Fruit fly (Drosophila melanogaster) whole organism, embryonic: Measurements from ENCODE around the gene Pxn.

Experiments
- Asciz ChIP-seq: fragments of 200-800 bp; sonication (Bioruptor generic); optimal IDR thresholded peaks from 2 replicates; lab custom pipeline; 2017; ENCODE audit warnings: missing biosample characterization, mild to moderate bottlenecking, missing genetic modification characterization, missing genetic modification reagents
- B-H2 ChIP-seq: fragments of 200-800 bp; sonication (Bioruptor generic); optimal IDR thresholded peaks from 2 replicates; lab custom pipeline; 2018; ENCODE audit warnings: missing biosample characterization, mild to moderate bottlenecking, missing genetic modification characterization
- Blimp-1 ChIP-seq: fragments of 200-800 bp; sonication (Bioruptor generic); optimal IDR thresholded peaks from 3 replicates; lab custom pipeline; 2018; ENCODE audit warnings: missing biosample characterization, missing genetic modification characterization, mild to moderate bottlenecking, moderate library complexity, missing genetic modification reagents
- CG12219 ChIP-seq: fragments of 200-800 bp; sonication (Bioruptor generic); optimal IDR thresholded peaks from 3 replicates; lab custom pipeline; 2018; ENCODE audit warnings: missing biosample characterization, mild to moderate bottlenecking, missing genetic modification characterization
- CG1233 ChIP-seq: fragments of 200-800 bp; sonication (Bioruptor generic); optimal IDR thresholded peaks from 4 replicates; lab custom pipeline; 2018; ENCODE audit warnings: missing biosample characterization, mild to moderate bottlenecking, missing genetic modification characterization
- CG12769 ChIP-seq: fragments of 200-800 bp; sonication (Bioruptor generic); optimal IDR thresholded peaks from 2 replicates; lab custom pipeline; 2019; ENCODE audit warnings: missing biosample characterization, mild to moderate bottlenecking, missing genetic modification characterization, moderate library complexity
- CG13287 ChIP-seq: fragments of 200-800 bp; sonication (Bioruptor generic); IDR thresholded peaks from 2 replicates; pipeline ENCODE4 v1.3.6; 2022; ENCODE audit warnings: missing biosample characterization, missing genetic modification characterization; ENCODE audit not compliant: partially characterized antibody
- CG13424 ChIP-seq: fragments of 200-800 bp; sonication (Bioruptor generic); optimal IDR thresholded peaks from 2 replicates; lab custom pipeline; 2019; ENCODE audit warnings: missing biosample characterization, mild to moderate bottlenecking, missing genetic modification characterization, moderate library complexity
- CG13624 ChIP-seq: fragments of 200-800 bp; sonication (Bioruptor generic); optimal IDR thresholded peaks from 2 replicates; lab custom pipeline; 2016; ENCODE audit warnings: missing biosample characterization, missing genetic modification characterization
- CG14860 ChIP-seq: fragments of 200-800 bp; sonication (Bioruptor generic); IDR thresholded peaks from 3 replicates; pipeline ENCODE4 v1.3.6; 2022; ENCODE audit warnings: missing biosample characterization, missing genetic modification characterization; ENCODE audit not compliant: partially characterized antibody
- CG15514 ChIP-seq: fragments of 200-800 bp; sonication (Bioruptor generic); optimal IDR thresholded peaks from 3 replicates; lab custom pipeline; 2017; ENCODE audit warnings: missing biosample characterization, missing genetic modification characterization, mild to moderate bottlenecking, moderate library complexity, missing genetic modification reagents
- CG15696 ChIP-seq: fragments of 200-800 bp; sonication (Bioruptor generic); optimal IDR thresholded peaks from 2 replicates; lab custom pipeline; 2019; ENCODE audit warnings: missing biosample characterization, mild to moderate bottlenecking, missing genetic modification characterization, moderate library complexity
- CG1603 ChIP-seq: fragments of 200-800 bp; sonication (Bioruptor generic); optimal IDR thresholded peaks from 2 replicates; lab custom pipeline; 2019; ENCODE audit warnings: missing biosample characterization, mild to moderate bottlenecking, missing genetic modification characterization, moderate library complexity
- CG16815 ChIP-seq: fragments of 200-800 bp; sonication (Bioruptor generic); optimal IDR thresholded peaks from 3 replicates; lab custom pipeline; 2017; ENCODE audit warnings: missing biosample characterization, mild to moderate bottlenecking, missing genetic modification characterization
- CG2120 ChIP-seq: fragments of 200-800 bp; sonication (Bioruptor generic); optimal IDR thresholded peaks from 3 replicates; lab custom pipeline; 2016; ENCODE audit warnings: missing biosample characterization, missing genetic modification characterization
- CG31388 ChIP-seq: fragments of 200-800 bp; sonication (Bioruptor generic); optimal IDR thresholded peaks from 2 replicates; lab custom pipeline; 2016; ENCODE audit warnings: missing biosample characterization, missing genetic modification characterization
- CG3281 ChIP-seq: fragments of 200-800 bp; sonication (Bioruptor generic); optimal IDR thresholded peaks from 3 replicates; lab custom pipeline; 2017; ENCODE audit warnings: missing biosample characterization, mild to moderate bottlenecking, missing genetic modification characterization
- CG3407 ChIP-seq: fragments of 200-800 bp; sonication (Bioruptor generic); optimal IDR thresholded peaks from 2 replicates; lab custom pipeline; 2018; ENCODE audit warnings: missing biosample characterization, mild to moderate bottlenecking, missing genetic modification characterization
- CG3726 ChIP-seq: fragments of 200-800 bp; sonication (Bioruptor generic); IDR thresholded peaks from 3 replicates; pipeline ENCODE4, ENCODE4 v1.3.6; 2022; ENCODE audit warnings: missing biosample characterization, missing genetic modification characterization
- CG4282 ChIP-seq: fragments of 200-800 bp; sonication (Bioruptor generic); optimal IDR thresholded peaks from 2 replicates; lab custom pipeline; 2016; ENCODE audit warnings: missing biosample characterization, missing genetic modification characterization
- CG4328 ChIP-seq: fragments of 200-800 bp; sonication (Bioruptor generic); optimal IDR thresholded peaks from 3 replicates; lab custom pipeline; 2017; ENCODE audit warnings: missing biosample characterization, missing genetic modification reagents, missing genetic modification characterization
- CG4404 ChIP-seq: fragments of 200-800 bp; sonication (Bioruptor generic); IDR thresholded peaks from 2 replicates; pipeline ENCODE4 v1.3.6; 2022; ENCODE audit warnings: missing biosample characterization, missing genetic modification characterization
- CG4424 ChIP-seq: fragments of 200-800 bp; sonication (Bioruptor generic); optimal IDR thresholded peaks from 3 replicates; lab custom pipeline; 2016; ENCODE audit warnings: missing biosample characterization, missing genetic modification characterization
- CG4820 ChIP-seq: fragments of 200-800 bp; sonication (Bioruptor generic); optimal IDR thresholded peaks from 3 replicates; lab custom pipeline; 2016; ENCODE audit warnings: missing biosample characterization, missing genetic modification characterization
- CG7556 ChIP-seq: fragments of 200-800 bp; sonication (Bioruptor generic); optimal IDR thresholded peaks from 2 replicates; lab custom pipeline; 2017; ENCODE audit warnings: missing biosample characterization, mild to moderate bottlenecking, missing genetic modification characterization
- CkIIα-i1 ChIP-seq: fragments of 200-800 bp; sonication (Bioruptor generic); IDR thresholded peaks from 2 replicates; pipeline ENCODE4 v1.3.6; 2022; ENCODE audit warnings: missing biosample characterization, missing genetic modification characterization
- CoRest ChIP-seq: fragments of 200-800 bp; sonication (Bioruptor generic); optimal IDR thresholded peaks from 3 replicates; lab custom pipeline; 2018; ENCODE audit warnings: missing biosample characterization, mild to moderate bottlenecking, missing genetic modification characterization, moderate library complexity
- Fer1 ChIP-seq: fragments of 200-800 bp; sonication (Bioruptor generic); optimal IDR thresholded peaks from 2 replicates; lab custom pipeline; 2017; ENCODE audit warnings: missing biosample characterization, mild to moderate bottlenecking, missing genetic modification characterization
- HmgZ ChIP-seq: fragments of 200-800 bp; sonication (Bioruptor generic); optimal IDR thresholded peaks from 2 replicates; lab custom pipeline; 2018; ENCODE audit warnings: missing biosample characterization, mild to moderate bottlenecking, missing genetic modification characterization
- Hr39 ChIP-seq: fragments of >200 bp; optimal IDR thresholded peaks from 2 replicates; lab custom pipeline; 2017
- NC2α ChIP-seq: fragments of 200-800 bp; sonication (Bioruptor generic); optimal IDR thresholded peaks from 2 replicates; lab custom pipeline; 2016; ENCODE audit warnings: missing biosample characterization, missing genetic modification characterization
- NK7.1 ChIP-seq: fragments of 200-800 bp; sonication (Bioruptor generic); optimal IDR thresholded peaks from 3 replicates; lab custom pipeline; 2016; ENCODE audit warnings: missing biosample characterization, missing genetic modification characterization
- Nf-YA ChIP-seq: fragments of 200-800 bp; sonication (Bioruptor generic); IDR thresholded peaks from 2 replicates; pipeline ENCODE4 v1.3.6; 2022; ENCODE audit warnings: missing biosample characterization, missing genetic modification characterization
- NfI ChIP-seq: fragments of 200-800 bp; sonication (Bioruptor generic); optimal IDR thresholded peaks from 3 replicates; lab custom pipeline; 2018; ENCODE audit warnings: missing biosample characterization, mild to moderate bottlenecking, missing genetic modification characterization, moderate library complexity
- ab ChIP-seq: fragments of 200-800 bp; sonication (Bioruptor generic); optimal IDR thresholded peaks from 2 replicates; lab custom pipeline; 2016; ENCODE audit warnings: missing biosample characterization, missing genetic modification characterization
- dpn ChIP-seq, 2 experiments: fragments of 200-800 bp; sonication (Bioruptor generic); optimal IDR thresholded peaks; 3 replicates each; lab custom pipeline; 2016; ENCODE audit warnings: missing biosample characterization in 2 of 2, missing genetic modification characterization in 2 of 2
- dysf ChIP-seq: fragments of 200-800 bp; sonication (Bioruptor generic); IDR thresholded peaks from 3 replicates; pipeline ENCODE4 v1.3.6; 2022; ENCODE audit warnings: missing biosample characterization, missing genetic modification characterization
- en ChIP-seq: fragments of 200-800 bp; sonication (Bioruptor generic); optimal IDR thresholded peaks from 2 replicates; lab custom pipeline; 2016; ENCODE audit warnings: missing biosample characterization, missing genetic modification characterization
- fd64A ChIP-seq: fragments of 200-800 bp; sonication (Bioruptor generic); optimal IDR thresholded peaks from 3 replicates; lab custom pipeline; 2018; ENCODE audit warnings: missing biosample characterization, mild to moderate bottlenecking, missing genetic modification characterization
- insv ChIP-seq, 2 experiments: fragments of 200-800 bp; sonication (Bioruptor generic); optimal IDR thresholded peaks; 3 replicates each; lab custom pipeline; 2016 to 2018; ENCODE audit warnings: missing biosample characterization in 2 of 2, missing genetic modification characterization in 2 of 2
- lmd ChIP-seq: fragments of 200-800 bp; sonication (Bioruptor generic); IDR thresholded peaks from 2 replicates; pipeline ENCODE4 v1.3.6; 2022; ENCODE audit warnings: missing biosample characterization, missing genetic modification characterization
- peb ChIP-seq: fragments of 200-800 bp; sonication (Bioruptor generic); IDR thresholded peaks from 2 replicates; pipeline ENCODE4 v1.3.6; 2022; ENCODE audit warnings: missing biosample characterization, missing genetic modification characterization
- pfk ChIP-seq: fragments of 200-800 bp; sonication (Bioruptor generic); optimal IDR thresholded peaks from 2 replicates; lab custom pipeline; 2018; ENCODE audit warnings: missing biosample characterization, mild to moderate bottlenecking, missing genetic modification characterization, moderate library complexity
- prd ChIP-seq, 3 experiments: fragments of >200 bp in 2 of 3; fragments of 200-800 bp in 1 of 3; sonication (Bioruptor generic) in 1 of 3; optimal IDR thresholded peaks in 2 of 3; IDR thresholded peaks in 1 of 3; 2 replicates in 2 of 3; 3 replicates in 1 of 3; pipeline versions ENCODE4 v1.3.6 to Lab custom; 2017 to 2022; ENCODE audit warnings: missing biosample characterization in 1 of 3, missing genetic modification characterization in 1 of 3
- sens-2 ChIP-seq: fragments of 200-800 bp; sonication (Bioruptor generic); IDR thresholded peaks from 2 replicates; pipeline ENCODE4 v1.3.6; 2022; ENCODE audit warnings: missing biosample characterization, missing genetic modification characterization
- so ChIP-seq: fragments of 200-800 bp; sonication (Bioruptor generic); IDR thresholded peaks from 3 replicates; pipeline ENCODE4 v1.3.6; 2022; ENCODE audit warnings: missing biosample characterization, missing genetic modification characterization
- tgo ChIP-seq: fragments of 200-800 bp; sonication (Bioruptor generic); IDR thresholded peaks from 3 replicates; pipeline ENCODE4 v1.3.6; 2022; ENCODE audit warnings: missing biosample characterization, missing genetic modification characterization
- twi ChIP-seq: fragments of 200-800 bp; optimal IDR thresholded peaks from 2 replicates; lab custom pipeline; 2019; ENCODE audit warnings: missing biosample characterization, mild to moderate bottlenecking, missing genetic modification characterization, moderate library complexity
- zfh2 ChIP-seq: fragments of 200-800 bp; sonication (Bioruptor generic); optimal IDR thresholded peaks from 2 replicates; lab custom pipeline; 2016; ENCODE audit warnings: missing biosample characterization, missing genetic modification characterization

The Pxn gene

DNA sequence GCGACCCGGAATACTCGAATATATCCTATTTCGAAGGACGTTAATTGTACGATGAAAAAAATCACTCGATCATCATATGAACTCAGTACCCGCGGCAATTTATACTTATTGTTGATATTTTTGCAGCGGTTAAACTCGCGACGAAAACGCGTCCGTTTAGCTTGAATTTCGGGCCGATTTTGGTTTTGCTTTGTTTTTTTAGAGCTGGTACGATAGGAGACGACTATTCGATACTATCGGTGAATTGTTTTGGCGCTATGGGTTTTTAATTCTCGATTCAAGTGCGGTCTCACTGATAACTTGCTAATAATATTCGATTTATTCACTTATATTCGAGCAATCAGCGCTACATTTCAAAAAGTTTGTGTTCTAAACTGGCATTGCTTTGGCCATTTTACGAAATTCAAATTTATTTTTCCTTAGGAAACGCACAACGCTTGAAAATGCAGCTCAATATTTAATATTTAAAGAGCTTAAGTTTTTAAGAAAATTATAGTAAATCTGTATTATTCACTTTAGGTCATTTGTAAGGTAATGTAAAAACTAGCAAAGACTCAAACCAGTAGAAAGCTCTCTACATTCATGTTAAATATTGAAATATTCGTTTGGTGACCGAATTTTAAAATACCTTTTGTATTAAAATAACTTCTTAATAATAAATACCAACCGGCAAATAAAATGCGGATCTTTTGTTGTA, 75.6 kb downstream of the Pxn start, which contains the start of gene Spn (continued):
- TF ChIP-seq Fer1 (peak; percentile 24), NK7.1 (GFP tag; lab: Kevin White, UChicago) (no peak), NfI (GFP tag; lab: Kevin White, UChicago) (no peak), peb (GFP tag; lab: Robert Waterston, UW) (no peak), CG3726 (GFP tag; lab: Robert Waterston, UW) (no peak), sens-2 (GFP tag; lab: Robert Waterston, UW) (no peak), fd64A (no peak), CG15514 (peak; percentile 74), twi (no peak), so (GFP tag; lab: Robert Waterston, UW) (0 out of 3 replicates have a peak, but pooled peaks have one; percentile 19), Hr39 (lab: Kevin White, UChicago) (no peak), Nf-YA (GFP tag; lab: Robert Waterston, UW) (no peak), lmd (no peak), CG4820 (no peak), zfh2 (GFP tag; lab: Kevin White, UChicago) (peak; percentile 27), CG4328 (GFP tag; lab: Kevin White, UChicago) (no peak), CG4424 (peak; percentile 20), dysf (GFP tag; lab: Robert Waterston, UW) (no peak; the same call in 2 of the 3 replicates), CG3281 (GFP tag; lab: Kevin White, UChicago) (no peak), CG1603 (no peak), dpn (GFP tag; optimal IDR thresholded peaks at IDR 0.05; lab: Kevin White, UChicago) (peak; percentile 27 to 33), pfk (GFP tag; lab: Kevin White, UChicago) (no peak), CG12769 (tag; lab: Kevin White, UChicago) (no peak), B-H2 (GFP tag; lab: Kevin White, UChicago) (peak; percentile 30), en (GFP tag; lab: Kevin White, UChicago) (no peak), NC2α (GFP tag; lab: Kevin White, UChicago) (peak; percentile 1), CG13287 (GFP tag; lab: Robert Waterston, UW) (peak; percentile 99), CoRest (tag; lab: Kevin White, UChicago) (no peak), Blimp-1 (GFP tag; lab: Kevin White, UChicago) (no peak), CG2120 (peak; percentile 31), CG4282 (GFP tag; lab: Kevin White, UChicago) (no peak), CG13424 (tag; lab: Kevin White, UChicago) (no peak), CG4404 (GFP tag; lab: Robert Waterston, UW) (no peak), HmgZ (tag; lab: Kevin White, UChicago) (peak; percentile 70), CG31388 (GFP tag; lab: Kevin White, UChicago) (no peak), CG12219 (GFP tag; lab: Kevin White, UChicago) (no peak), CG7556 (no peak), CG16815 (GFP tag; lab: Kevin White, UChicago) (no peak), prd (optimal IDR thresholded peaks at IDR 0.05; lab: Kevin White, UChicago) (no peak), prd (GFP tag; IDR thresholded peaks at IDR 0.05; lab: Robert Waterston, UW) (no peak), CG1233 (no peak), CG3407 (no peak), CG15696 (tag; lab: Kevin White, UChicago) (no peak), insv (GFP tag; optimal IDR thresholded peaks at IDR 0.05; lab: Kevin White, UChicago) (peak in 1 of 2 experiments; percentile 25), CkIIα-i1 (no peak), tgo (no peak), CG14860 (peak; percentile 95), Asciz (GFP tag; lab: Kevin White, UChicago) (peak; percentile 6), CG13624 (GFP tag; lab: Kevin White, UChicago) (peak; percentile 41), ab (GFP tag; lab: Kevin White, UChicago) (no peak)
